Worm (Caenorhabditis elegans): ENCODE results near the gene F34H10.1.

ce11 chrX:9576928-9577327 lies 49.0 kb upstream of the F34H10.1 start, which contains the start of gene glb-17:
- no peak for TF ChIP-seq ces-1 (GFP tag; optimal IDR thresholded peaks at IDR 0.05)
- TF ChIP-seq blmp-1 (tag; optimal IDR thresholded peaks at IDR 0.05) = no peak
- TF ChIP-seq snpc-4 (tag; optimal IDR thresholded peaks at IDR 0.05) = no peak

Data from whole organism, mixed stage, embryonic.